Fruit fly (Drosophila melanogaster): ENCODE measurements around the gene Rcd4.

- TF ChIP-seq CG12605 (GFP tag; IDR thresholded peaks at IDR 0.05) (no peak), CG8159 (tag; optimal IDR thresholded peaks at IDR 0.05) (no peak), Ets98B (GFP tag; IDR thresholded peaks at IDR 0.05) (no peak), CG32121 (GFP tag; IDR thresholded peaks at IDR 0.05) (no peak), Pif1A (GFP tag; optimal IDR thresholded peaks at IDR 0.05) (no peak), CG9948 (tag; optimal IDR thresholded peaks at IDR 0.05) (no peak), CG8301 (tag; optimal IDR thresholded peaks at IDR 0.05) (no peak), CG34367 (tag; optimal IDR thresholded peaks at IDR 0.05) (no peak)
Observed at dm6 chr2L:8372248-8372647, 10.4 kb upstream of the Rcd4 start.
